Fruit fly (Drosophila melanogaster) whole organism, wandering third instar larva: ENCODE results near the gene CG46508.
"Not testable (repeated sequence)": the region's sequence is repeated elsewhere in the genome, so short reads cannot be mapped to it uniquely, and the experiment has no call there.

Experiments used
- CrebA ChIP-seq: fragments of 200-800 bp; sonication (Bioruptor generic); optimal IDR thresholded peaks from 2 replicates; lab custom pipeline; 2016; ENCODE audit warnings: missing biosample characterization, mild to moderate bottlenecking, missing genetic modification characterization, borderline replicate concordance
- Hr78 ChIP-seq: fragments of >200 bp; optimal IDR thresholded peaks from 2 replicates; lab custom pipeline; 2017; ENCODE audit warnings: missing biosample characterization, missing genetic modification characterization
- dmrt93B ChIP-seq: fragments of 200-800 bp; sonication (Bioruptor generic); optimal IDR thresholded peaks from 2 replicates; lab custom pipeline; 2018; ENCODE audit warnings: missing biosample characterization, mild to moderate bottlenecking, missing genetic modification characterization

dm6 chrX:22172341-22172740 lies 4.9 kb downstream of the CG46508 start, which contains the start of gene CG46509:
- TF ChIP-seq CrebA, dmrt93B, Hr78 (GFP tag; lab: Kevin White, UChicago): not testable (repeated sequence)
